Worm (Caenorhabditis elegans) whole organism, L2 larva: ENCODE measurements around the gene srt-27.

Experiments
- F13H6.1 ChIP-seq: sonication (generic microtip); optimal IDR thresholded peaks from 2 replicates; lab custom pipeline; 2016; ENCODE audit warnings: missing genetic modification characterization, missing compliant biosample characterization
- ama-1 ChIP-seq: fragments of 150-350 bp; optimal IDR thresholded peaks from 2 replicates; lab custom pipeline; 2018; ENCODE audit warnings: inconsistent platforms
- dmd-4 ChIP-seq: sonication (generic microtip); optimal IDR thresholded peaks from 2 replicates; lab custom pipeline; 2017; ENCODE audit warnings: missing biosample characterization, missing genetic modification characterization
- lin-11 ChIP-seq: fragments of 150-350 bp; sonication (generic microtip); optimal IDR thresholded peaks from 2 replicates; lab custom pipeline; 2014; ENCODE audit warnings: missing biosample characterization, missing genetic modification characterization, inconsistent platforms, mixed read lengths
- nhr-10 ChIP-seq: sonication (generic microtip); optimal IDR thresholded peaks from 2 replicates; lab custom pipeline; 2017; ENCODE audit warnings: missing biosample characterization, missing genetic modification characterization
- nhr-11 ChIP-seq: fragments of 150-350 bp; optimal IDR thresholded peaks from 2 replicates; lab custom pipeline; 2014; ENCODE audit warnings: missing biosample characterization, missing genetic modification characterization

DNA sequence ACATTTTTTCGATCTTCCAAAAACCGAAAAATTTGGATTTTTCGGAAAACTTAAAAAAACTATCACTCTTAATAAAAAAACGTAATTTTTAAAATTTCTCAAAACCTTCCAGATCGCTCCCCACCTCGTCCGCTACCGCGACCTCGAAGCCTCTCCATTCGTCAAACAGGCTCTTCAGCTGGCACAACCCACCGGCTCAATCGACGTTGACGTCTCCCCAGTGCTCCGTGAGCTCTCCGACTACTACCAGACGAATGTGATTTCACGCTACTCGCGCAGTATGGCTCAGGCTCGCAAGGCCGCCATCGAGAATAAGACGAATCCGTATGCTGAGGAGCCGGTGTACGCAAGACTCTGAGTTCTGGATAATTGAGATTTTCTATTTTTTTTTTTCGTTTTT, 14.3 kb downstream of the srt-27 start:
- TF ChIP-seq nhr-10 (tag; lab: Kevin White, UChicago) (no peak), F13H6.1 (tag; lab: Kevin White, UChicago) (no peak), nhr-11 (tag; lab: Kevin White, UChicago) (no peak), lin-11 (tag; lab: Kevin White, UChicago) (no peak), ama-1 (lab: Kevin White, UChicago) (no peak), dmd-4 (no peak)
